Fruit fly (Drosophila melanogaster): ENCODE measurements around the gene mRpL44.

Gene mRpL44

dm6 chr3R:5485295-5485718 lies 14.9 kb upstream of the mRpL44 start, which contains the start of gene CG31550 (continued):
- peak; percentile 64 for TF ChIP-seq CG10147 (GFP tag; optimal IDR thresholded peaks at IDR 0.05)
- TF ChIP-seq fu2 (GFP tag; optimal IDR thresholded peaks at IDR 0.05): peak; percentile 48
- peak; percentile 72 for TF ChIP-seq lilli (GFP tag; optimal IDR thresholded peaks at IDR 0.05)
- TF ChIP-seq CG9932 (GFP tag; IDR thresholded peaks at IDR 0.05): peak; percentile 90
- no peak for TF ChIP-seq chinmo (GFP tag; IDR thresholded peaks at IDR 0.05; ENCODE audit: partially characterized antibody)
- peak; percentile 67 for TF ChIP-seq CG4730 (GFP tag; IDR thresholded peaks at IDR 0.05)
- peak; percentile 74 for TF ChIP-seq sisA (GFP tag; IDR thresholded peaks at IDR 0.05)
- TF ChIP-seq CG13775 (GFP tag; optimal IDR thresholded peaks at IDR 0.05): peak; percentile 66
- peak; percentile 54 for TF ChIP-seq fd96Cb (tag; optimal IDR thresholded peaks at IDR 0.05)
- TF ChIP-seq CG6254 (GFP tag; optimal IDR thresholded peaks at IDR 0.05): no peak
- TF ChIP-seq Hey (tag; optimal IDR thresholded peaks at IDR 0.05): no peak
- TF ChIP-seq pan (optimal IDR thresholded peaks at IDR 0.05): no peak
- peak in 1 of 2 experiments; percentile 77 for TF ChIP-seq pan (GFP tag; optimal IDR thresholded peaks at IDR 0.05 in 1 of 2, IDR thresholded peaks at IDR 0.05 in 1 of 2)
- TF ChIP-seq Fer2 (tag; optimal IDR thresholded peaks at IDR 0.05): peak; percentile 44
- no peak for TF ChIP-seq CHES-1-like (GFP tag; optimal IDR thresholded peaks at IDR 0.05)
- TF ChIP-seq Bdp1 (GFP tag; optimal IDR thresholded peaks at IDR 0.05): peak; percentile 16
- TF ChIP-seq zfh1 (GFP tag; IDR thresholded peaks at IDR 0.05): peak; percentile 79
- 0 out of 2 replicates have a peak, but pooled peaks have one; percentile 9 for TF ChIP-seq CG17612 (GFP tag; IDR thresholded peaks at IDR 0.05)
- 0 out of 2 replicates have a peak, but pooled peaks have one; percentile 55 for TF ChIP-seq CG7372 (GFP tag; IDR thresholded peaks at IDR 0.05)
- peak; percentile 68 for TF ChIP-seq CG32772 (GFP tag; IDR thresholded peaks at IDR 0.05)
- peak; percentile 92 for TF ChIP-seq CG10267 (tag; optimal IDR thresholded peaks at IDR 0.05)
- TF ChIP-seq CG17359 (tag; optimal IDR thresholded peaks at IDR 0.05): peak; percentile 72
- TF ChIP-seq CG16815 (GFP tag; optimal IDR thresholded peaks at IDR 0.05): peak; percentile 46
- TF ChIP-seq CG13123 (GFP tag; optimal IDR thresholded peaks at IDR 0.05): peak; percentile 39
- TF ChIP-seq slbo (GFP tag; IDR thresholded peaks at IDR 0.05): peak; percentile 91
- TF ChIP-seq CG11247 (GFP tag; IDR thresholded peaks at IDR 0.05): peak; percentile 70
- peak in 1 of 3 experiments; percentile 65 for TF ChIP-seq lola (GFP tag; optimal IDR thresholded peaks at IDR 0.05)
- TF ChIP-seq CG9215 (GFP tag; IDR thresholded peaks at IDR 0.05): peak; percentile 54; the same call in 1 of the 2 replicates
- TF ChIP-seq Chrac-16 (GFP tag; optimal IDR thresholded peaks at IDR 0.05): peak; percentile 76
- TF ChIP-seq CG1602 (GFP tag; optimal IDR thresholded peaks at IDR 0.05): peak; percentile 76
- peak; percentile 25 for TF ChIP-seq Bteb2 (GFP tag; optimal IDR thresholded peaks at IDR 0.05)
- peak; percentile 60 for TF ChIP-seq B-H1 (GFP tag; IDR thresholded peaks at IDR 0.05)
- TF ChIP-seq bcd (GFP tag; optimal IDR thresholded peaks at IDR 0.05): peak; percentile 64
- TF ChIP-seq Sry-β (GFP tag; optimal IDR thresholded peaks at IDR 0.05): peak; percentile 42
- peak; percentile 19 for TF ChIP-seq Elba2 (GFP tag; optimal IDR thresholded peaks at IDR 0.05)
- TF ChIP-seq Ptx1 (GFP tag; IDR thresholded peaks at IDR 0.05): peak; percentile 87

dm6 chr3R:5483488-5484109 lies 13.2 kb upstream of the mRpL44 start, which contains the start of gene ksr:
Gene ksr, minus strand, starts transcription at chr3R:5483906.
- TF ChIP-seq Mad (GFP tag; optimal IDR thresholded peaks at IDR 0.05) (no peak), Dref (GFP tag; IDR thresholded peaks at IDR 0.05) (no peak), CG17612 (GFP tag; IDR thresholded peaks at IDR 0.05) (no peak), CG8290 (GFP tag; optimal IDR thresholded peaks at IDR 0.05) (no peak), CG8290 (tag; optimal IDR thresholded peaks at IDR 0.05) (no peak), Eip74EF (GFP tag; optimal IDR thresholded peaks at IDR 0.05) (no peak), pita (GFP tag; optimal IDR thresholded peaks at IDR 0.05) (no peak), Chrac-16 (GFP tag; optimal IDR thresholded peaks at IDR 0.05) (no peak), Dll (GFP tag; IDR thresholded peaks at IDR 0.05; ENCODE audit: partially characterized antibody) (0 out of 4 replicates have a peak, but pooled peaks have one; percentile 18), CG6654 (GFP tag; optimal IDR thresholded peaks at IDR 0.05) (no peak), CoRest (tag; optimal IDR thresholded peaks at IDR 0.05) (peak; percentile 33), CG13296 (GFP tag; optimal IDR thresholded peaks at IDR 0.05) (no peak), ewg (GFP tag; optimal IDR thresholded peaks at IDR 0.05) (no peak), Side (GFP tag; optimal IDR thresholded peaks at IDR 0.05) (no peak), aop (GFP tag; IDR thresholded peaks at IDR 0.05) (no peak), zf30C (GFP tag; optimal IDR thresholded peaks at IDR 0.05) (peak; percentile 29), MESR4 (GFP tag; optimal IDR thresholded peaks at IDR 0.05) (peak; percentile 98)

All from whole organism, embryonic.